Worm (Caenorhabditis elegans): Measurements from ENCODE around the gene ska-3.
A peak's percentile ranks its signal among the peaks of the same experiment; 100 is the strongest.

The ska-3 gene

DNA sequence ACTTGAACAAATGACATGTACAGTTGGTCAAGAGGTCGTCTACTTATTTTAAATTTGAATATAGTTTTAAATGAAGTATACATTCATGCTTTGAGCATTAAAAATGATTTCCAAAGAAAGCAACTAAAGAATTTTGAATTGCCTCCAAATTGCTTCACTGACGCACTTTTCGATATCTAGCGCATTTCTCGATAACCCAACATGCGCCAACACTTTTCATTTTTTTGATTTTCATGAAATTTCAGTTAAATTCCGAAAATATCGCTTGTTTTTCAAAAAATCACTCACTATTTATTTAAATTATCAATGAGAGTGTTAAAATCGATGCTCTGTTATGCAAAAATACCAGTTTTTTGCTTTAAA lies 41.0 kb upstream of the ska-3 start:
- TF ChIP-seq ama-1 (optimal IDR thresholded peaks at IDR 0.05) (no peak), tbx-37 (GFP tag; conservative IDR thresholded peaks at IDR 0.05) (no peak), F13C5.2 (tag; optimal IDR thresholded peaks at IDR 0.05) (no peak), hmg-4 (GFP tag; optimal IDR thresholded peaks at IDR 0.05) (no peak), tbx-11 (GFP tag; IDR thresholded peaks at IDR 0.05) (no peak), scrt-1 (GFP tag; IDR thresholded peaks at IDR 0.05) (no peak), ets-7 (tag; optimal IDR thresholded peaks at IDR 0.05) (no peak), ceh-36 (tag; optimal IDR thresholded peaks at IDR 0.05) (no peak)

DNA sequence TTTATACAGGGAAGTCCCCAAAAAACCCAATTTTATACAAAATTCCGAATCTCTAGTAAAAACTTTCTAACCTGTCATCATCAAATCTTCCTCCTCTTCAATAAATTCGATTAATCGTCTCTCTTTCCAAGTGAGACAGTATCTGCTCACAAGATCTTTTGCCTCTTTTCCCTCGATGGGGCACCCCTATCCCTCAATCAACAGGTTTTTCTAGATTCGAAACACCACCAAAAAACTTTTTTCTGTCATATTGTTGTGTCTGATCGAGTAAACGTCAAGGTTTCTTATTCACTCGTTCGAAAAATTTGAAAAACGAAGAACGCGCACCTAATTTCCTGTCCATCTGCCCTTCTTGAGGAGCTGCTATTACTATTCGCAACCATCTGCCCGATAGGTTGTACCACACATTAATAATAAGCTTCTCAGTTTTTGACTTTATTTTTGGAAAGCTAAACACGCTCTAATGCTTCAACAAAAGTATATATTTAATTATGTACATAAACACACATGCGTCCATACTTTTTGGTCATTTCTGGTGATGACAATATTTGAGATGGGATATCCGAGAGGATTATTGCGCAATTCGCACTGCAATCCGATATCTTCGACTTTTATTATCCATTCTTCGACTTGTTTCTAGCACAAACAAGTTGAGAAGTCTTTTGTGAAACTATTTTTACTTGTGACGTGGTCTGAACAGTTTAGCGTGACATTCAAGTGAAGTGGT lies 40.5 kb upstream of the ska-3 start:
- TF ChIP-seq aly-1 (tag; optimal IDR thresholded peaks at IDR 0.05) (no peak), B0310.2 (tag; optimal IDR thresholded peaks at IDR 0.05) (no peak), hmbx-1 (tag; optimal IDR thresholded peaks at IDR 0.05) (no peak), pes-1 (GFP tag; IDR thresholded peaks at IDR 0.05) (no peak), ceh-36 (tag; optimal IDR thresholded peaks at IDR 0.05) (no peak), hnd-1 (tag; optimal IDR thresholded peaks at IDR 0.05) (no peak), ceh-13 (GFP tag; optimal IDR thresholded peaks at IDR 0.05) (no peak), ets-7 (tag; optimal IDR thresholded peaks at IDR 0.05) (no peak), sea-1 (GFP tag; conservative IDR thresholded peaks at IDR 0.05) (no peak), hmg-4 (GFP tag; optimal IDR thresholded peaks at IDR 0.05) (no peak), tra-4 (tag; optimal IDR thresholded peaks at IDR 0.05) (no peak), F13C5.2 (tag; optimal IDR thresholded peaks at IDR 0.05) (no peak)

DNA sequence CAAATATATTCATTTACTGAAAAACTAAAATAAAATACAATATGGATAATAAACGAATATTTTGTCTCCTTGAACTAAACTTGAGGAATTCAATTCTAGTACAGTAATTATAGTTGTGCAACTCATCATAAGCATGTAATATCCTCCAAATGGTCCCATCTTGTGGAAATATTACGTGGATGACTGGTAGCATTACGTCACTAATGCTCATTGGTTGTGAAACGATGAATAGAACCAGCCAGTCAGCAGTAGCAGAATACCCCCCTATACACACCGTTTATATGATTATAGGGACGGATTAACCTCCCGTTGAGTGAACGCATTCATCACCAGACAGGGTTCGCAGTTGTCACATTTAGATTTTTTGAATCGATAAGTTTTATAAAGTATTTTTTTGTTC lies 39.6 kb upstream of the ska-3 start:
- TF ChIP-seq ets-7 (tag; optimal IDR thresholded peaks at IDR 0.05) = no peak
- TF ChIP-seq sea-1 (GFP tag; conservative IDR thresholded peaks at IDR 0.05) = no peak
- no peak for TF ChIP-seq ceh-13 (GFP tag; optimal IDR thresholded peaks at IDR 0.05)
- no peak for TF ChIP-seq ama-1 (optimal IDR thresholded peaks at IDR 0.05)
- no peak for TF ChIP-seq hmbx-1 (tag; optimal IDR thresholded peaks at IDR 0.05)
- TF ChIP-seq ceh-36 (tag; optimal IDR thresholded peaks at IDR 0.05) = no peak
- TF ChIP-seq F13C5.2 (tag; optimal IDR thresholded peaks at IDR 0.05) = no peak
- TF ChIP-seq tbx-11 (GFP tag; IDR thresholded peaks at IDR 0.05) = no peak
- TF ChIP-seq pes-1 (GFP tag; IDR thresholded peaks at IDR 0.05) = no peak
- no peak for TF ChIP-seq tra-4 (tag; optimal IDR thresholded peaks at IDR 0.05)
- no peak for TF ChIP-seq hmg-4 (GFP tag; optimal IDR thresholded peaks at IDR 0.05)
- no peak for TF ChIP-seq tbx-37 (GFP tag; conservative IDR thresholded peaks at IDR 0.05)
- TF ChIP-seq flt-1 (GFP tag; IDR thresholded peaks at IDR 0.05) = no peak
- TF ChIP-seq scrt-1 (GFP tag; IDR thresholded peaks at IDR 0.05) = no peak
- TF ChIP-seq aly-1 (tag; optimal IDR thresholded peaks at IDR 0.05) = no peak
- no peak for TF ChIP-seq B0310.2 (tag; optimal IDR thresholded peaks at IDR 0.05)
- no peak for TF ChIP-seq hnd-1 (tag; optimal IDR thresholded peaks at IDR 0.05)

DNA sequence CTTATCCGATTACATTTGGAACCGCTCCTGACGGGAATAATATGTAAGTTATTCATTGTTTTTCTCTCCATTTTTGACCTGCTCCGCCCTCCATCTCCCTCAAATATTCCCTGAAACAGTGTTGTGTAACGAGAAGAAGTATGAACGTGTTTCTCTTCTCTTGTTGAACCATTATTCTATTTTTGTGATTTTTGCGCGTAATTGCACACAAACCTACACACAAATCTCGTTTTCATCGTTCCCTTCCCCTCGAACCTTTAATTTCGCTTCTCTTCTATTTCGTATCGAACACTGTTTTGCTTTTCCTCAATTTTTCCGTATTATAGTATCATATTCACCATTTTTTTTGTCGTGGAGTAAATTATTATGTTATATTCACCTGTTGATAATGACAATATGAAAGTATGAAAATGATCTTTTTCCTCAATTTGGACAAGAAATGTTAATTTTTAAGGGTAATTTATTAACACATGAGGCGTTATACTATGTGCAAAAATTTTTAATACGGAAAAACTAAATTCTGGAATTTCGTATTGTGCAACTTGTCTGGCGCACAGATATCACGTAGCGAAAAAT lies 38.5 kb upstream of the ska-3 start:
- no peak for TF ChIP-seq tbx-37 (GFP tag; conservative IDR thresholded peaks at IDR 0.05)
- no peak for TF ChIP-seq pes-1 (GFP tag; IDR thresholded peaks at IDR 0.05)
- no peak for TF ChIP-seq tra-4 (tag; optimal IDR thresholded peaks at IDR 0.05)
- no peak for TF ChIP-seq sea-1 (GFP tag; conservative IDR thresholded peaks at IDR 0.05)

DNA sequence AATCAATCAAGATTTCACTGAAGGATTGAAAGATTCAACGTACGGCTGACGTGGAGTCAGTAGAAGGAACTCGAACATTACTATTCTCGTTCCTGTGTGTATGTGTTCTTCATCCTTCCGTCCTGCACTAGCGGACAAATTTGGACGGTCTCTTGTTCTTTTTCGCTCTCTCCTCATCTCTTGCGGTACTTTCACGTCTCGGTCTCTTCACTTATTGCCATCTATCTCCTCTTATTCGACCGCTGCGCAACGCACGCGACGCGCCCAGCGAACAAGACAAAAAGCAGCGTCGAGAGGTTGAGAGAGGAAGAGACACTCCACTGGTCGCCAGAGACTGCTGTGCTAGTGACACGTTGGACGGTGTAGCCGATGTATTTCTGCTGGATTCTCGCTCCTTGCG lies 36.7 kb upstream of the ska-3 start:
- no peak for TF ChIP-seq ceh-13 (GFP tag; optimal IDR thresholded peaks at IDR 0.05)
- TF ChIP-seq flt-1 (GFP tag; IDR thresholded peaks at IDR 0.05) = no peak
- no peak for TF ChIP-seq ama-1 (optimal IDR thresholded peaks at IDR 0.05)
- TF ChIP-seq hmg-4 (GFP tag; optimal IDR thresholded peaks at IDR 0.05) = peak; percentile 61
- no peak for TF ChIP-seq B0310.2 (tag; optimal IDR thresholded peaks at IDR 0.05)
- TF ChIP-seq scrt-1 (GFP tag; IDR thresholded peaks at IDR 0.05) = no peak
- no peak for TF ChIP-seq tra-4 (tag; optimal IDR thresholded peaks at IDR 0.05)
- TF ChIP-seq hmbx-1 (tag; optimal IDR thresholded peaks at IDR 0.05) = no peak
- no peak for TF ChIP-seq ceh-36 (tag; optimal IDR thresholded peaks at IDR 0.05)
- peak; percentile 11 for TF ChIP-seq ets-7 (tag; optimal IDR thresholded peaks at IDR 0.05)
- 0 out of 2 replicates have a peak, but pooled peaks have one; percentile 8 for TF ChIP-seq tbx-37 (GFP tag; conservative IDR thresholded peaks at IDR 0.05)
- peak; percentile 70 for TF ChIP-seq aly-1 (tag; optimal IDR thresholded peaks at IDR 0.05)
- TF ChIP-seq F13C5.2 (tag; optimal IDR thresholded peaks at IDR 0.05) = peak; percentile 54
- TF ChIP-seq sea-1 (GFP tag; conservative IDR thresholded peaks at IDR 0.05) = no peak

DNA sequence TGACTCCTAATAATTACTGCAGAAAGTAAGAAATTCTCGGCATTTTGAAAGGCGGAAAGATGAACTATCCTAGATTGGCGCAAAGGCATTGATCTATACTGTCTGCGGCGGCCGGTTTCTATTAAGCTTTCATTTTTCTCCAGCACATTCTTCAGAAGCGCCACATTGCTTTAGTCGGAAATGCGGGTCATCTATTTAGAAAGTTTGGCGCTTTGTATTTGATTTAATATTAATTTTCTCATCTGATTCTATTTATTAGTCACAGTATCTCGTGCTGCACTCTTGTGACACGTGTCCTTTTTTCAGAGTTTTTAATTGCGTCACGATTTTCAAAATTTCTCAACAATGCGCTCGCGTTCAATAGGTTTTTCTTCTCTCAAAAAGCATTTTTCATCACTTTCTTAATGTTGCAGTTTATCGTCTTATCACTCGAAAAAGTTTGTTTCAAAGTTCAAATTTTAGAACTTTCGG lies 36.2 kb upstream of the ska-3 start:
- TF ChIP-seq ceh-13 (GFP tag; optimal IDR thresholded peaks at IDR 0.05) = no peak
- TF ChIP-seq ceh-36 (tag; optimal IDR thresholded peaks at IDR 0.05) = peak; percentile 27
- peak; percentile 83 for TF ChIP-seq ama-1 (optimal IDR thresholded peaks at IDR 0.05)

DNA sequence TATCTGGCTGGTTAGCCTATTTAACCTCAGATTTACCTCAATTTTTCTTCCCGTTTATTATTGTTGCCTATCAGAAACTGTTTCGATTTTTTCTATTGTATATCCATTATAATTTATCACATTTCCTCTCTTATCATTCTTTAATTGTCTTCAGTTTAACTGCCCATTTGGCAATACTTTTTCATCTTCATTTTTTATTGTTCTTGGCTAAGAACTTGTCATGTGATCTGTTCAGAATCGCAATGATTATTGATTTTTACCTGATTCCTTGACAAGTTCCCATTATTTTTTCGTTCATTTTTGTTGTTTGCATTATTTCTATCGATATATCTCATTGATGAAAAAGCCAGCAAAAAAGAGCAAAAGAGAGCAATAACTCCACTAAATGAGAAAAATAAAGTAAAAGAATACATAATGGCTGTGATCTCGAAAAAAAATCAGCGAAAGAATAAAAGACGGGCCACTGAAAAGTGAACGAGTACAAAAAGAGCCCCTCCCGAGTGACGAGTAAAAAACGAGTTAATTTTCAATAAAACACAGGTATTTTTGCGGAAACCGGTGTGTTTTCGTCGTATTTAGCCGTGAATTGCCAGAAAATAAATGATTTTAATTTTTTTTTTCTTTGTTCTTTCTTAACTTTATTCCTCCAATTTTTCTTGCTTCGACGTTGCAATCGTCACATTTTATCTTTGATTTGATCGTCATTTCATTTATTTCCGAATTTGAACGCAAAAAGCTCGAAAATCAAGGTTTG lies 35.6 kb upstream of the ska-3 start, which contains the start of gene arf-1:
TSS of gene arf-1 (plus strand) at position 657 of the 754 bp plus-strand sequence.
- TF ChIP-seq ets-7 (tag; optimal IDR thresholded peaks at IDR 0.05) = no peak
- no peak for TF ChIP-seq sea-1 (GFP tag; conservative IDR thresholded peaks at IDR 0.05)
- TF ChIP-seq tra-4 (tag; optimal IDR thresholded peaks at IDR 0.05) = no peak
- no peak for TF ChIP-seq ceh-13 (GFP tag; optimal IDR thresholded peaks at IDR 0.05)
- TF ChIP-seq ceh-36 (tag; optimal IDR thresholded peaks at IDR 0.05) = no peak
- no peak for TF ChIP-seq hmg-4 (GFP tag; optimal IDR thresholded peaks at IDR 0.05)
- no peak for TF ChIP-seq B0310.2 (tag; optimal IDR thresholded peaks at IDR 0.05)
- TF ChIP-seq pes-1 (GFP tag; IDR thresholded peaks at IDR 0.05) = no peak
- no peak for TF ChIP-seq tbx-11 (GFP tag; IDR thresholded peaks at IDR 0.05)
- TF ChIP-seq hnd-1 (tag; optimal IDR thresholded peaks at IDR 0.05) = no peak
- TF ChIP-seq flt-1 (GFP tag; IDR thresholded peaks at IDR 0.05) = no peak
